Fruit fly (Drosophila melanogaster) whole organism, embryonic: ENCODE data around the gene CG42699.

Source experiments
- Atf-2 ChIP-seq: fragments of 200-800 bp; sonication (Bioruptor generic); optimal IDR thresholded peaks from 2 replicates; lab custom pipeline; 2016; ENCODE audit warnings: missing biosample characterization, missing genetic modification characterization
- BEAF-32 ChIP-seq: fragments of 200-800 bp; sonication (Bioruptor generic); optimal IDR thresholded peaks from 3 replicates; lab custom pipeline; 2017; ENCODE audit warnings: missing biosample characterization, missing genetic modification characterization, mild to moderate bottlenecking, moderate library complexity, missing genetic modification reagents
- CG10654 ChIP-seq: fragments of 200-800 bp; sonication (Bioruptor generic); optimal IDR thresholded peaks from 2 replicates; lab custom pipeline; 2016; ENCODE audit warnings: missing biosample characterization, missing genetic modification characterization
- CG11560 ChIP-seq: fragments of 200-800 bp; sonication (Bioruptor generic); IDR thresholded peaks from 3 replicates; pipeline ENCODE4 v1.3.6; 2022; ENCODE audit warnings: missing biosample characterization, missing genetic modification characterization
- CG12104 ChIP-seq: fragments of 200-800 bp; sonication (Bioruptor generic); optimal IDR thresholded peaks from 3 replicates; lab custom pipeline; 2016; ENCODE audit warnings: missing biosample characterization, missing genetic modification characterization
- CG12155 ChIP-seq: fragments of 200-800 bp; sonication (Bioruptor generic); optimal IDR thresholded peaks from 3 replicates; lab custom pipeline; 2016; ENCODE audit warnings: missing biosample characterization, missing genetic modification characterization
- CG1233 ChIP-seq: fragments of 200-800 bp; sonication (Bioruptor generic); optimal IDR thresholded peaks from 4 replicates; lab custom pipeline; 2018; ENCODE audit warnings: missing biosample characterization, mild to moderate bottlenecking, missing genetic modification characterization
- CG12659 ChIP-seq: fragments of 200-800 bp; sonication (Bioruptor generic); optimal IDR thresholded peaks from 3 replicates; lab custom pipeline; 2017; ENCODE audit warnings: mild to moderate bottlenecking, missing biosample characterization, missing genetic modification reagents, missing genetic modification characterization
- CG13287 ChIP-seq: fragments of 200-800 bp; sonication (Bioruptor generic); IDR thresholded peaks from 2 replicates; pipeline ENCODE4 v1.3.6; 2022; ENCODE audit warnings: missing biosample characterization, missing genetic modification characterization; ENCODE audit not compliant: partially characterized antibody
- CG13296 ChIP-seq: fragments of 200-800 bp; sonication (Bioruptor generic); optimal IDR thresholded peaks from 3 replicates; lab custom pipeline; 2018; ENCODE audit warnings: missing biosample characterization, mild to moderate bottlenecking, missing genetic modification characterization
- CG15269 ChIP-seq: fragments of 200-800 bp; sonication (Bioruptor generic); optimal IDR thresholded peaks from 2 replicates; lab custom pipeline; 2018; ENCODE audit warnings: missing biosample characterization, mild to moderate bottlenecking, missing genetic modification characterization, moderate library complexity
- CG1529 ChIP-seq: fragments of 200-800 bp; sonication (Bioruptor generic); optimal IDR thresholded peaks from 3 replicates; lab custom pipeline; 2018; ENCODE audit warnings: missing biosample characterization, missing genetic modification characterization
- CG16779 ChIP-seq: fragments of 200-800 bp; sonication (Bioruptor generic); IDR thresholded peaks from 2 replicates; pipeline ENCODE4 v1.3.6; 2022; ENCODE audit warnings: missing biosample characterization, missing genetic modification characterization
- CG17328 ChIP-seq: fragments of 200-800 bp; sonication (Bioruptor generic); IDR thresholded peaks from 2 replicates; pipeline ENCODE4 v1.3.6; 2022; ENCODE audit warnings: missing biosample characterization, missing genetic modification characterization
- CG17568 ChIP-seq: fragments of 200-800 bp; sonication (Bioruptor generic); optimal IDR thresholded peaks from 2 replicates; lab custom pipeline; 2018; ENCODE audit warnings: missing biosample characterization, mild to moderate bottlenecking, missing genetic modification characterization, moderate library complexity
- CG17829 ChIP-seq: fragments of 200-800 bp; optimal IDR thresholded peaks from 2 replicates; lab custom pipeline; 2019; ENCODE audit warnings: missing biosample characterization, mild to moderate bottlenecking, missing genetic modification characterization, moderate library complexity
- CG2889 ChIP-seq: fragments of 200-800 bp; sonication (Bioruptor generic); IDR thresholded peaks from 3 replicates; pipeline ENCODE4 v1.3.6; 2022; ENCODE audit warnings: missing biosample characterization, missing genetic modification characterization
- CG3838 ChIP-seq: fragments of 200-800 bp; sonication (Bioruptor generic); optimal IDR thresholded peaks from 3 replicates; lab custom pipeline; 2016; ENCODE audit warnings: missing biosample characterization, missing genetic modification characterization
- CG42726 ChIP-seq: fragments of 200-800 bp; sonication (Bioruptor generic); IDR thresholded peaks from 2 replicates; pipeline ENCODE4 v1.3.6; 2022; ENCODE audit warnings: missing biosample characterization, missing genetic modification characterization; ENCODE audit not compliant: partially characterized antibody
- CG4360 ChIP-seq: fragments of 200-800 bp; sonication (Bioruptor generic); IDR thresholded peaks from 2 replicates; pipeline ENCODE4 v1.3.6; 2022; ENCODE audit warnings: missing biosample characterization, missing genetic modification characterization
- CG4424 ChIP-seq: fragments of 200-800 bp; sonication (Bioruptor generic); optimal IDR thresholded peaks from 3 replicates; lab custom pipeline; 2016; ENCODE audit warnings: missing biosample characterization, missing genetic modification characterization
- CG7745 ChIP-seq: fragments of 200-800 bp; sonication (Bioruptor generic); optimal IDR thresholded peaks from 2 replicates; lab custom pipeline; 2018; ENCODE audit warnings: missing biosample characterization, mild to moderate bottlenecking, missing genetic modification characterization, moderate library complexity
- CG8388 ChIP-seq: fragments of 200-800 bp; sonication (Bioruptor generic); optimal IDR thresholded peaks from 2 replicates; lab custom pipeline; 2019; ENCODE audit warnings: missing biosample characterization, mild to moderate bottlenecking, missing genetic modification characterization, moderate library complexity
- CG8924 ChIP-seq: fragments of 200-800 bp; optimal IDR thresholded peaks from 3 replicates; lab custom pipeline; 2019; ENCODE audit warnings: missing biosample characterization, mild to moderate bottlenecking, missing genetic modification characterization, moderate library complexity
- CG9727 ChIP-seq: fragments of 200-800 bp; sonication (Bioruptor generic); optimal IDR thresholded peaks from 3 replicates; lab custom pipeline; 2017; ENCODE audit warnings: missing biosample characterization, mild to moderate bottlenecking, missing genetic modification characterization
- CG9932 ChIP-seq: fragments of 200-800 bp; sonication (Bioruptor generic); IDR thresholded peaks from 2 replicates; pipeline ENCODE4 v1.3.6; 2022; ENCODE audit warnings: missing biosample characterization, missing genetic modification characterization
- CTCF ChIP-seq: fragments of 200-800 bp; sonication (Bioruptor generic); optimal IDR thresholded peaks from 2 replicates; lab custom pipeline; 2017; ENCODE audit warnings: missing biosample characterization, mild to moderate bottlenecking, missing genetic modification characterization, moderate library complexity
- CrebB ChIP-seq: fragments of 200-800 bp; sonication (Bioruptor generic); optimal IDR thresholded peaks from 3 replicates; lab custom pipeline; 2018; ENCODE audit warnings: missing biosample characterization, mild to moderate bottlenecking, missing genetic modification characterization
- Dek ChIP-seq: fragments of 200-800 bp; sonication (Bioruptor generic); optimal IDR thresholded peaks from 3 replicates; lab custom pipeline; 2019; ENCODE audit warnings: missing biosample characterization, mild to moderate bottlenecking, missing genetic modification characterization, moderate library complexity
- Dip2 ChIP-seq: fragments of 200-800 bp; sonication (Bioruptor generic); IDR thresholded peaks from 2 replicates; pipeline ENCODE4 v1.3.6; 2022; ENCODE audit warnings: missing biosample characterization, missing genetic modification characterization
- Dll ChIP-seq: fragments of 200-800 bp; sonication (Bioruptor generic); IDR thresholded peaks from 4 replicates; pipeline ENCODE4 v1.3.6; 2022; ENCODE audit warnings: missing biosample characterization, missing genetic modification characterization; ENCODE audit not compliant: partially characterized antibody
- ERR ChIP-seq: fragments of 200-800 bp; sonication (Bioruptor generic); optimal IDR thresholded peaks from 2 replicates; lab custom pipeline; 2016; ENCODE audit warnings: missing biosample characterization, missing genetic modification characterization
- Hr39 ChIP-seq: fragments of >200 bp; optimal IDR thresholded peaks from 2 replicates; lab custom pipeline; 2017
- Lim3 ChIP-seq: fragments of 200-800 bp; sonication (Bioruptor generic); IDR thresholded peaks from 2 replicates; pipeline ENCODE4 v1.3.6; 2022; ENCODE audit warnings: missing biosample characterization, missing genetic modification characterization
- Nf-YA ChIP-seq: fragments of 200-800 bp; sonication (Bioruptor generic); IDR thresholded peaks from 2 replicates; pipeline ENCODE4 v1.3.6; 2022; ENCODE audit warnings: missing biosample characterization, missing genetic modification characterization
- Spps ChIP-seq: fragments of 200-800 bp; sonication (Bioruptor generic); optimal IDR thresholded peaks from 2 replicates; lab custom pipeline; 2018; ENCODE audit warnings: missing biosample characterization, mild to moderate bottlenecking, missing genetic modification characterization
- Trl ChIP-seq, 3 experiments: fragments of >200 bp in 2 of 3; fragments of 200-800 bp in 1 of 3; sonication (Bioruptor generic) in 1 of 3; optimal IDR thresholded peaks; 2 replicates in 1 of 3; 3 replicates in 2 of 3; lab custom pipeline; 2016 to 2017; ENCODE audit warnings: missing biosample characterization in 1 of 3, missing genetic modification characterization in 1 of 3
- al ChIP-seq: fragments of 200-800 bp; sonication (Bioruptor generic); IDR thresholded peaks from 2 replicates; pipeline ENCODE4 v1.3.6; 2022; ENCODE audit warnings: missing biosample characterization, missing genetic modification characterization
- aop ChIP-seq: fragments of 200-800 bp; sonication (Bioruptor generic); IDR thresholded peaks from 2 replicates; pipeline ENCODE4 v1.3.6; 2022; ENCODE audit warnings: missing biosample characterization, missing genetic modification characterization
- ci ChIP-seq: fragments of 200-800 bp; sonication (Bioruptor generic); IDR thresholded peaks from 3 replicates; pipeline ENCODE4 v1.3.6; 2022; ENCODE audit warnings: missing biosample characterization, missing genetic modification characterization
- dati ChIP-seq: fragments of 200-800 bp; sonication (Bioruptor generic); IDR thresholded peaks from 2 replicates; pipeline ENCODE4 v1.3.6; 2022; ENCODE audit warnings: missing biosample characterization, missing genetic modification characterization
- dm ChIP-seq: fragments of 200-800 bp; sonication (Bioruptor generic); optimal IDR thresholded peaks from 3 replicates; lab custom pipeline; 2016; ENCODE audit warnings: missing biosample characterization, missing genetic modification characterization
- dysf ChIP-seq: fragments of 200-800 bp; sonication (Bioruptor generic); IDR thresholded peaks from 3 replicates; pipeline ENCODE4 v1.3.6; 2022; ENCODE audit warnings: missing biosample characterization, missing genetic modification characterization
- her ChIP-seq: fragments of 200-800 bp; sonication (Bioruptor generic); optimal IDR thresholded peaks from 2 replicates; lab custom pipeline; 2016; ENCODE audit warnings: missing biosample characterization, missing genetic modification characterization
- lab ChIP-seq: fragments of 200-800 bp; sonication (Bioruptor generic); optimal IDR thresholded peaks from 3 replicates; lab custom pipeline; 2017; ENCODE audit warnings: missing biosample characterization, missing genetic modification characterization, mild to moderate bottlenecking, moderate library complexity, missing genetic modification reagents
- psq ChIP-seq: fragments of 200-800 bp; sonication (Bioruptor generic); optimal IDR thresholded peaks from 2 replicates; lab custom pipeline; 2017; ENCODE audit warnings: missing biosample characterization, missing genetic modification characterization
- repo ChIP-seq: fragments of 200-800 bp; sonication (Bioruptor generic); optimal IDR thresholded peaks from 2 replicates; lab custom pipeline; 2016; ENCODE audit warnings: missing biosample characterization, missing genetic modification characterization
- sob ChIP-seq: fragments of 200-800 bp; sonication (Bioruptor generic); IDR thresholded peaks from 2 replicates; pipeline ENCODE4 v1.3.6; 2022; ENCODE audit warnings: missing biosample characterization, missing genetic modification characterization
- twi ChIP-seq: fragments of 200-800 bp; optimal IDR thresholded peaks from 2 replicates; lab custom pipeline; 2019; ENCODE audit warnings: missing biosample characterization, mild to moderate bottlenecking, missing genetic modification characterization, moderate library complexity
- zen2 ChIP-seq: fragments of 200-800 bp; sonication (Bioruptor generic); IDR thresholded peaks from 3 replicates; pipeline ENCODE4 v1.3.6; 2022; ENCODE audit warnings: missing biosample characterization, missing genetic modification characterization; ENCODE audit not compliant: partially characterized antibody
- zfh1 ChIP-seq: fragments of 200-800 bp; sonication (Bioruptor generic); IDR thresholded peaks from 3 replicates; pipeline ENCODE4 v1.3.6; 2022; ENCODE audit warnings: missing biosample characterization, missing genetic modification characterization

The CG42699 gene

DNA sequence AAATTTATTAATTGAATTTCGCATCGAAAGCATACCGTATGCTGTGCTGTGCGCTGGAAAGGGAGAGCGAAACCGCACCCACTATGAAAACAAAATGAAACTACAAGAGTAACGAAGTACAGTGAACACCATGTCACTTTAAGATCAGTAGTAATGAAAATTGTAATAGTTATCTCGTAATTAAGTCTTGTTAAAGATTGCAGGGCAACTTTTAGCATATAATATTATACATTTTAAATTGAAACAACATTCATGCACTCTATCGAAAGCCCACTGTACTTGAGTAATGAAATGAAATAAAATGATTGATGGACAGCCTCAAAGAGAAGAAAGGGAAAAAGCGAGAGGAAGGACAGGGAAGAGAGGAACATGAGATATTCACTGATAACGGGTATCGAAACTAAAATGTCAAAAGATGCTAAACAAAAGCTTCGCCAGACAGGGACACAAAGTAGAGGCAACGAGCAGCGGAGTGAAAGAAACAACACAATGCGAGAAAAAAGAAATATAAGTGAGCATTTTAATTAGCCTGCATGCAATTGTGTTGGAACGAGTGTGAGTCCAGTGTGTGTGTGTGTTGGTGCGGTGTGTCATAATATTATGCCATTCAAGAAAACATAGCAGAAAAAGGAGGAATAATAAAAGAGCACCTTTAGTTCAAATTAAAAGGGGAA, 28.9 kb upstream of the CG42699 start (continued):
- TF ChIP-seq CG12659 (GFP tag; lab: Kevin White, UChicago) (peak; percentile 62), CG17829 (tag; lab: Kevin White, UChicago) (peak; percentile 76), CG4360 (no peak), Trl (optimal IDR thresholded peaks at IDR 0.05; lab: Kevin White, UChicago) (no peak), Trl (GFP tag; optimal IDR thresholded peaks at IDR 0.05; lab: Kevin White, UChicago) (peak; percentile 49), Dll (GFP tag; lab: Robert Waterston, UW) (no peak), CG9727 (GFP tag; lab: Kevin White, UChicago) (peak; percentile 66), CG13287 (no peak), BEAF-32 (GFP tag; lab: Kevin White, UChicago) (no peak), CG12155 (GFP tag; lab: Kevin White, UChicago) (peak; percentile 69), CG17328 (peak; percentile 83), Spps (no peak), her (GFP tag; lab: Kevin White, UChicago) (no peak), al (peak; percentile 50), dati (no peak), sob (peak; percentile 84), zen2 (no peak), Hr39 (no peak), CG16779 (GFP tag; lab: Robert Waterston, UW) (peak; percentile 69; the same call in 1 of the 2 replicates), CrebB (tag; lab: Kevin White, UChicago) (peak; percentile 67), Atf-2 (GFP tag; lab: Kevin White, UChicago) (peak; percentile 43), zfh1 (peak; percentile 82; the same call in 2 of the 3 replicates), CG17568 (peak; percentile 60), ci (GFP tag; lab: Robert Waterston, UW) (peak; percentile 90), twi (tag; lab: Kevin White, UChicago) (peak; percentile 47), CG9932 (GFP tag; lab: Robert Waterston, UW) (peak; percentile 73), ERR (GFP tag; lab: Kevin White, UChicago) (peak; percentile 33), CG13296 (peak; percentile 40), psq (GFP tag; lab: Kevin White, UChicago) (peak; percentile 31), CG7745 (tag; lab: Kevin White, UChicago) (no peak), CG12104 (GFP tag; lab: Kevin White, UChicago) (peak; percentile 22), CG1233 (peak; percentile 37), CG15269 (tag; lab: Kevin White, UChicago) (peak; percentile 86), Dip2 (GFP tag; lab: Robert Waterston, UW) (no peak), dm (GFP tag; lab: Kevin White, UChicago) (no peak), lab (GFP tag; lab: Kevin White, UChicago) (peak; percentile 87), CG2889 (GFP tag; lab: Robert Waterston, UW) (peak; percentile 72; the same call in 2 of the 3 replicates), CG8924 (peak; percentile 84), CG11560 (tag; lab: Robert Waterston, UW) (0 out of 3 replicates have a peak, but pooled peaks have one; percentile 43), CG10654 (peak; percentile 48), Nf-YA (GFP tag; lab: Robert Waterston, UW) (no peak), CG4424 (GFP tag; lab: Kevin White, UChicago) (peak; percentile 61), CG3838 (GFP tag; lab: Kevin White, UChicago) (peak; percentile 19), Lim3 (no peak), Dek (peak; percentile 78), aop (GFP tag; lab: Robert Waterston, UW) (no peak), CTCF (GFP tag; lab: Kevin White, UChicago) (no peak), repo (GFP tag; lab: Kevin White, UChicago) (no peak), dysf (peak; percentile 83), CG42726 (GFP tag; lab: Robert Waterston, UW) (no peak), CG1529 (GFP tag; lab: Kevin White, UChicago) (peak; percentile 45), CG8388 (GFP tag; lab: Kevin White, UChicago) (peak; percentile 72)
